Worm (Caenorhabditis elegans) whole organism, L4/young adult: ENCODE data around the gene cubn-1.

Experiments used
- W03F9.2 ChIP-seq: fragments of 150-350 bp; optimal IDR thresholded peaks from 2 replicates; lab custom pipeline; 2014; ENCODE audit warnings: missing biosample characterization, missing genetic modification characterization
- dao-5 ChIP-seq: sonication (generic microtip); optimal IDR thresholded peaks from 2 replicates; lab custom pipeline; 2016; ENCODE audit warnings: missing genotype, missing genetic modification characterization, moderate library complexity, missing compliant biosample characterization
- him-1 ChIP-seq: sonication (generic microtip); optimal IDR thresholded peaks from 2 replicates; lab custom pipeline; 2016; ENCODE audit warnings: missing genotype, missing genetic modification reagents, missing genetic modification characterization, missing compliant biosample characterization

Gene cubn-1

DNA sequence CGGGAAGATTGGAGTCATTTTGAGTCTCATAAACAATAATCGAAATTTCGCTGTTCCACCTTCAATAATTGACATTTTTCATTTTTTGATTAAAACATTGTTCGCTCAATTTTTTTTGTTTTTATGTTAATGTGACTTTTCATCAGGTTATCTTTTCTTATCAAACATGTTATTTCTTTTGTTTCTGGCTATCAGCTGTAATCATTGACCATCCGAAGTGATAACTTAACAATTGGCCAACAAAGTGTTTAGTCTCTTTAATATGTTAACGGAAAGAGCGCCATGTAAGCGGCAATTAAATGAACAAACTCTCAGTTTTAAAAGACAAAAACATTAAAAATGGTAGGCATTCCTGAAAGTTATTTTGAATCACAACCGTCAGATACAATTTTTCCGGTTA is 22.9 kb downstream of the cubn-1 start:
- no peak for TF ChIP-seq him-1 (tag; lab: Kevin White, UChicago)
- TF ChIP-seq W03F9.2 (tag; lab: Kevin White, UChicago): no peak
- TF ChIP-seq dao-5 (tag; lab: Kevin White, UChicago): no peak

DNA sequence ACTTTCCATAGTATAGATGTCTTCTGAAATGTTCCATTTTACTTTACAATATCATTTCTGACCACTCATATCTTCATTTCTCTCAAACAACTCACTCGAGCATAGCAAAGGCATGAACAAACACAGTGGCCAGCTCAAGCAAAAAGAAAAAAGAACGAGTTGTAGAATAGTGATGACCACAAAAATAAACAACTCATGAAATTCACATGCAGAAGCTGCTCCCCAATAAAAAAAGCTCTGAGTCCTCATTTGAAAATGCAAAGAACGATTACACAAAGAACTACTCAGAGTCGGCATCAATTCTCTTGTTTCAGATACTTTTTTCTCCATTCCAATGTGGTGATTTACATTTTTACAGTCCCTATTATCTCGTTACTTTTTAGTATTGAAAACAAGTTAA is 23.6 kb downstream of the cubn-1 start:
- TF ChIP-seq him-1 (tag; lab: Kevin White, UChicago): no peak
- no peak for TF ChIP-seq dao-5 (tag; lab: Kevin White, UChicago)
- no peak for TF ChIP-seq W03F9.2 (tag; lab: Kevin White, UChicago)

DNA sequence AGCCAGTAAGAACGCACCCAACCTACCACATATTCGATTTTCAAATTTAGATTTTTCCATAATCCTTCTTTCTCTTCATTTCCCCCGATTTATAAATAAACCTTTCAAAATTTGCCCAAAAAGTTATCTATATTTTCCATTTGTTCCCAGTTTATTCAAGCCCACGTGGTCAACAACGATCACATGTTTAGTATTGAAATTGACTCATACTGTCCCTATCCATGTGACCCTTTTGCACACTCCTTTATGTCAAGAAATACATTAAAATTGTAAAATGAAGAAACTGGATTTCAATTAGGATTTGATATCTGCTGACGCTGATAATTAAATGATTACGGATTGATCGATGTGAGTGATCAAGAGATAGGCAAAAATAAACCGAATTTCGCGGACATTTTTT is 24.1 kb downstream of the cubn-1 start:
- no peak for TF ChIP-seq him-1 (tag; lab: Kevin White, UChicago)
- TF ChIP-seq dao-5 (tag; lab: Kevin White, UChicago): no peak
- no peak for TF ChIP-seq W03F9.2 (tag; lab: Kevin White, UChicago)

DNA sequence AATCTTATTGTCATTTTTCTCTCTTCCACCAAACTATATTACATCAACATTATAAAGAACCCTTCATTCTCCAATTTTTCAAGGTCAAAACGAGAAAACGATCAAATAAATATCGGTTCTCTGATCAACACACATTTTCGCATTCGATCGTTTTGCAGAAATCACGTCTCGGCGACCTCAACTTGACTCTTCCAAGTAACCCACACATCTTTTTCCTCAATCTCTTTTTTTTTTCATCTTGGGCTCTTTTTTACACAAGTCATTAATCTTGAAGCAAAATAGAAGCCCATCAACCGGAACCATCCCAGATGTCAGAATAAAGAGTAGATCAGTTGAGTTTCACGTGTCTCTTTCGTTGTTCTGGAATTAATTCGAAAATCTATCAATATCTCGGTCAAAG is 25.1 kb downstream of the cubn-1 start:
- TF ChIP-seq him-1 (tag; lab: Kevin White, UChicago) (no peak), W03F9.2 (tag; lab: Kevin White, UChicago) (no peak), dao-5 (tag; lab: Kevin White, UChicago) (no peak)

DNA sequence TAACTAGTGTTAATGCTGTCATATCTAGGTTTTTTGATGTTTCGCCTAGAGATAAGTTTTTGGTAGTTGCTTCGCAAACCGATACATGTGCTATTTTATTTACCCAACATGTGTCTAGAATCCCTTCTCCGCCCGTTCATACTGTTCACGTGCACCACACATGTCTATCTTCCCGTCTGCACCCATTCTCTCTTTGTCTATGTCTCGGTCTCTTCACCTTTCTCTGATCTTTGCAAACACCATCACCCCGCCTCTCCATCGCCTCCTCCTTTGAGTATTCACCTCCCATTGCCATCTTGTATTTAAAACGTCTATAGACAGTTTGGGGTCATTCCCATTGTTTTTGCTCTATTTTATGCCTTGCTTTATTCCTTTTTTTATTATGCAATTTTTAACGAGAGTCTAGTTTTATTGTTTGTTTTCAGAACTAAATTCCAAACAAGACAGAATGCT is 26.1 kb downstream of the cubn-1 start, which contains the start of gene F56H9.2:
Gene F56H9.2, plus strand, starts transcription at position 426 of the 453 bp plus-strand sequence.
- no peak for TF ChIP-seq him-1 (tag; lab: Kevin White, UChicago)
- TF ChIP-seq dao-5 (tag; lab: Kevin White, UChicago): no peak
- no peak for TF ChIP-seq W03F9.2 (tag; lab: Kevin White, UChicago)

DNA sequence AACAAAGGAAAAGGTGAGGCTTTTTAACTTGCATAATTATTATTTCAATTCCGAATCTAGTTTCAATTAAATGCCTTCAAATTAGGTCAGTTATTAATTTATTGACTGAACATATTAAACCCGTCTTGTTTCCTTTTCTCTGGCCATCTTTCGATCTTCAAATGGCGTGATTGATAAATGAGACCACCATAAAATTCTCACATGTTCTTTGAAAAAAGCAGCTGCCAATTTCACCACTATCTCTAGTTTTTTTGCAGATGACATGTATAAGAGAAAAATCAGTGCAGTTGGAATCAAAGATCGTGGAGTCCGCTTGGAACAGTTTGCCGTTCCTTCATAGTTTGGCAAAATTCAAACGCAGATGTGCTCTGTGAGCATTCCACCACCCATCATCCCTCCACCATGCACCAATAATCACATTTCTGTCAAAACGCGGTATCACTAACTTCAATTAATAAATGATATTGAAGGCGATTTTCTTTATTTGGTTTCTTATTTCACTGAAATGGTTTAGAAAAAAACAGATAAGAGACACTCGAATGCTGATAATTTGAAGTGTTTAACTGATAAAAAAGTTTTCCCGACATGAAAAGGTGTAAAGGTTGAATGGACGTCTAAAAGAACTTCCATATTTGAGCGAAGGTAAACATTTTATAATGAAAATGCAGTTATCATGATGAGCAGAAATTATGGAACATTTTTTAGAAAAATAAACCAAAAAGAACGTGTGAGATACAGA is 26.8 kb downstream of the cubn-1 start:
- TF ChIP-seq dao-5 (tag; lab: Kevin White, UChicago) (no peak), W03F9.2 (tag; lab: Kevin White, UChicago) (no peak), him-1 (tag; lab: Kevin White, UChicago) (no peak)

DNA sequence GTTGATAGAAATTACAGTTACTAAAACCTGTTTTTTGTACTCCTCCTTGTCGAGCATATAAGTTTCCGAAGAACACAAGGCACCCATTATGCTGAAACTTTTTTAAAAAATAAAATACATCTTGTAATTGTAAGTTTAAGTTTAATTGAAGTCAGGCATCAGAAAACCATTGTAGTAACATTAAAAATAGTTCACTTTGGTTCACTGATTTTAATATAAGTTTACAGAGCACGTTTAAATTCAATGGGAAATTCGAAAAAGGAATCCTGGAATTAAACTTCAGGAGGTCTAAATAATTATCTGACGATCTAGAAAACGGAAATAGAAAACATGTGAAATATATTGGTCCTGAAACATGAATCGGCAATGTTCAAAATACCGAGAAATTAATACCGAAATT is 29.3 kb downstream of the cubn-1 start, which contains the start of gene gpa-8:
Gene gpa-8, minus strand, starts transcription at position 101 of the 400 bp plus-strand sequence.
- TF ChIP-seq dao-5 (tag; lab: Kevin White, UChicago) (no peak), him-1 (tag; lab: Kevin White, UChicago) (no peak), W03F9.2 (tag; lab: Kevin White, UChicago) (no peak)

DNA sequence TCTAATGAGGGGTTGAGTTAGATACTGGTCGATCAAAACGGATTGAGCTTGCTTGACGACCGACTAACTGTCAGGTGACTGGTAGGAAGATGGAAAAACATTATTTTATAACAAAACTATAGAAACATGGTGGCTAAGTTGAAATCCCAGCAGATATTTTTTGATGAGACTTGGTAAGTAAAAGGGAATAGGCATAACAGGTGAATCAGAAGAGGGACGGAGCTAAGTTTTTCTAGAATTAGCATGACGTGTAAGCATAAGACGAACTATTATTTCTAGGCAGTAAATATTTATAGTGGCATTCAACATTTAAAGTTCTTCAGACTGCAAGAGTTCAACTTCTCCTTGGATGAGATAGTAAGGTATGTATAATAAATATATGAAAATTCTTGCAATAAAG is 33.4 kb downstream of the cubn-1 start, which contains the start of gene F56H9.8:
Gene F56H9.8, plus strand, starts transcription at position 301 of the 400 bp plus-strand sequence.
- TF ChIP-seq W03F9.2 (tag; lab: Kevin White, UChicago): no peak
- TF ChIP-seq dao-5 (tag; lab: Kevin White, UChicago): no peak
- no peak for TF ChIP-seq him-1 (tag; lab: Kevin White, UChicago)

DNA sequence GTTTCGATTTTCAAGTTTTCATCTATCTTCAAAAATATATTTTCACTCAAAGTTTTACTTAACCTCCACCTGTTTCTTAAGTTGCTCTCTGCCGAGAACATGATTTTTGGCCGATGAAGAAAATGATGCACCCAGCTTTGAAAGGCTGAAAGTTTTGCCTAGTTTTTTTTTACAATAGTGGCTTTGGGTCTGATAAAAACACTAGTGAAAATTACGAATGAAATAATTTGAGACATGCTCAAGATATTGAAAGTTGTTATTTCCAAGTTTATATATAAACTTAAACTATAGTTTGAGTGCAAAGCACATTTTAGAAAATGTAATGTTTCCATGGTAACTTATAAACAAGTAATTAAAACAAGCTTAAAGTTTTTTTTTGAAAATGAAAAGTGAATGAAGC is 38.1 kb downstream of the cubn-1 start, which contains the start of gene gpa-9:
Gene gpa-9, minus strand, starts transcription at position 101 of the 400 bp plus-strand sequence.
- TF ChIP-seq dao-5 (tag; lab: Kevin White, UChicago) (no peak), him-1 (tag; lab: Kevin White, UChicago) (no peak), W03F9.2 (tag; lab: Kevin White, UChicago) (no peak)

DNA sequence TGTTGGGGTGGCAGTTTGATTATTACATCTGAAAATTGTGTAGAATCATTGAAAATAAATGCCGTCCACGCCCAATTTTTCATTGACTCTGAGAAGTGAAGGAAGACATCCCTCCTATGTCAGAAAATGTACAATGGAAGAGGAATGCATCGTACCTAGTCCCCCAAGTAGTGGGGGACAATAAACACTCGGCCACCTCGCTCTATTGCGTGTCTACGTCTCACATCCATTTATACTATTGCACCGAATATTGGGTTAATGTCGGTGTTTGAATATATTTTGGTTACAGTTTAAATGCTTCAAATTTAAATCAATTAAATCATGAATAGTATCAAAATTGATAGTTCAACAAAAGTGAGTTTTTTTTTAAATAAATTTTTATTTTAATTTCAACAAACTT is 38.5 kb downstream of the cubn-1 start, which contains the start of gene lin-25:
Gene lin-25, plus strand, starts transcription at position 290 of the 400 bp plus-strand sequence.
- TF ChIP-seq him-1 (tag; lab: Kevin White, UChicago): no peak
- TF ChIP-seq dao-5 (tag; lab: Kevin White, UChicago): no peak
- peak; percentile 50 for TF ChIP-seq W03F9.2 (tag; lab: Kevin White, UChicago)

DNA sequence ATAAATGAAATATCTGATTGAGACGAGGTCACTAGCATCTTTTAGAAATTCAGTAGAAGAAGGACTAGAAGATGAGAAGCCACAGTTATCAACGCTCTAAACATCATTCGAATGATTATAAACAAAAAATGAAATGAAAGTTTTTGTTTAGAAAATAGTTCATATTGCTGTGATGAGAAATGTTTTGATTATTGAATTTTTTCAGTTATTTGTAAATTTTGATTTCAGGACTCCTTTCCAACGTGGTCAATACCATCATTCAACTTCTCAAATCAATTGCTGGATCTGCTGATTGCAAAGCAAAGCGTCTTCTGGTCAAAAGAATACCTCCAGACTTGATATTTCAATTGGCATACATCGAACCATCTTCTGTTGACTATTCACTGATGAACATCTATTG is 47.0 kb downstream of the cubn-1 start, which contains the start of gene W05B10.6:
Gene W05B10.6, minus strand, starts transcription at position 101 of the 400 bp plus-strand sequence.
- TF ChIP-seq him-1 (tag; lab: Kevin White, UChicago) (no peak), dao-5 (tag; lab: Kevin White, UChicago) (no peak), W03F9.2 (tag; lab: Kevin White, UChicago) (no peak)

DNA sequence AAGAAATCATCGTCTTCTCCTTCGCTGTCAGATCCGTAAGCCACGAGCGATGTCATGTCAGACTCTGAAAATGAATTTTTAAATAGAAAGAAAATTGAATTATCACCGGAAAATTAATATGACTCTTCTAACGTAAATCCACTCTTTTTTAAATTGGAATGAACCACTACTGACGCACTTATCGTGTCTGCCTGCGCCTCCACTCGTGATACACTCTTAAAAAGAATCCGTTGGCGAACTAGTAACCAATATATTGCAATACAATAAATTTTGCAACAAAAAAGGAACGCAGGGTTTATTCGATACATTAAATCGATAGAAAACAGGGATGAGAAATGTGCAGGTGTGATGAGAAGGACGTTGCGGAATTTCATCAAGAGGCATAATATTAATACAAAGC is 48.3 kb downstream of the cubn-1 start, which contains the start of gene ccch-3:
Gene ccch-3, minus strand, starts transcription at position 262 of the 400 bp plus-strand sequence.
- no peak for TF ChIP-seq dao-5 (tag; lab: Kevin White, UChicago)
- TF ChIP-seq W03F9.2 (tag; lab: Kevin White, UChicago): peak; percentile 54

DNA sequence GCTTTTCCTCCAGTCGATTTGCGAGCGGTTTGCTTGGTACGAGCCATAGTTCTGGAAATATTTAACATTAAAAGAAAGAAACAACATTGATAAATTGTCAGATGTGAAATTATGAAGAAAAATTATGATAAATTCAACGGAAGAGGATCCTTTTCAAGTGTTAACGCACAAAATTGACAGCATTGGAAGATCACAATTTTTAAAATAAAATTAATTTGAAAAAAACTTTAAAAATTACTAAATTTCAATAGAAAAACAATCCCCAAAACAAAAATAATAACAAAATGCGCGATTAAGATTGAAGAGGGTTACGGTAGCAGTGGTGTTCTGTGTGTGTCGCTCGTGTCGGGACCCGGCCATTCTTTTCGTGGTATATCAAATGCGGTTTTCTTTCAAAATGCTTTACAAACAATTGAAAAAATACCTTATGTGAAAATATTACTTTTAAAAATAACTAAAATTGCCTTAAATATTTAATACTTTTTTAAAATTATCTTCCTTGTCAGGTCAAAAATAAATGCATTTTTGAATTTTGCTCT is 49.2 kb downstream of the cubn-1 start, which contains the start of gene his-74:
Gene his-74, minus strand, starts transcription at position 51 of the 539 bp plus-strand sequence.
- no peak for TF ChIP-seq dao-5 (tag; lab: Kevin White, UChicago)
- no peak for TF ChIP-seq him-1 (tag; lab: Kevin White, UChicago)
- TF ChIP-seq W03F9.2 (tag; lab: Kevin White, UChicago): no peak
